Fruit fly (Drosophila melanogaster): Measurements from ENCODE around the gene sn.
A peak's percentile ranks its signal among the peaks of the same experiment; 100 is the strongest.

sn gene

DNA sequence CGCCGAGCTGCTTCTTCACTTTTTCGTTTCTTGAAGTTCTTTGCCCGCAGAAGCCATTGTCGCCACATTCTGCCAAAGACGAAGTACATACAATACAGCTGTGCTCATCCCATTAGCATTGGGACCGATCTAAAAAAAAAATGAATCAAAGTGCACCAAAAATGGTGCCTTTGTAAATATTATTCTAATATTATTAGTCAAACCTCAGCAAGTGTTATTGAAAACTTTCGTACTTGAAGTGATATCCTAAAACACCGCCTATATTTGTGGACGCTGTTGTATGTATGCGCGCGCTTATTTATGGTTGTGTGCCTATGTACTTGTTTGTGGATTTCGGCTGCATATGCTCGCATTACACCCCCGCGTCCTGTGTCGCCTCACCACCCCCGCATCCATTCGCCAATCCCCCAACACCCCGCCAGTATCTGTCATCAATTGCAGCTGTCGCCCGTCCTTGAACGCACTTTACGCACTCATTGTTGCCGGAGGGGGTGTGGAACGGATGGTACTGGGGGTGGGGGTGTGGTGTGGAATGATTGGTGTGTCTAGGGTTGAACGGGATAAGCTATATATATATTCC lies 8.6 kb downstream of the sn start (continued):
- TF ChIP-seq CG7963 (GFP tag; IDR thresholded peaks at IDR 0.05; ENCODE audit: partially characterized antibody) (no peak), NC2β (GFP tag; optimal IDR thresholded peaks at IDR 0.05) (peak; percentile 68), CG3163 (GFP tag; optimal IDR thresholded peaks at IDR 0.05) (peak; percentile 14), NfI (GFP tag; optimal IDR thresholded peaks at IDR 0.05) (peak; percentile 85), Deaf1 (tag; optimal IDR thresholded peaks at IDR 0.05) (peak; percentile 40), CG1647 (GFP tag; optimal IDR thresholded peaks at IDR 0.05) (peak; percentile 56), C15 (GFP tag; IDR thresholded peaks at IDR 0.05) (peak; percentile 69; the same call in 2 of the 3 replicates), CG43689 (GFP tag; IDR thresholded peaks at IDR 0.05) (peak; percentile 82), ranshi (GFP tag; IDR thresholded peaks at IDR 0.05) (peak; percentile 81), pzg (GFP tag; optimal IDR thresholded peaks at IDR 0.05) (no peak), oc (tag; optimal IDR thresholded peaks at IDR 0.05) (peak; percentile 88), CG4404 (GFP tag; IDR thresholded peaks at IDR 0.05) (peak; percentile 75), HLHmδ (GFP tag; optimal IDR thresholded peaks at IDR 0.05) (peak; percentile 22), CG8924 (tag; optimal IDR thresholded peaks at IDR 0.05) (peak; percentile 84), CoRest (tag; optimal IDR thresholded peaks at IDR 0.05) (peak; percentile 86), sna (GFP tag; IDR thresholded peaks at IDR 0.05; ENCODE audit: partially characterized antibody) (no peak), ind (GFP tag; optimal IDR thresholded peaks at IDR 0.05) (peak; percentile 80), crp (GFP tag; optimal IDR thresholded peaks at IDR 0.05) (peak in 1 of 2 experiments; percentile 35), gem (tag; optimal IDR thresholded peaks at IDR 0.05) (peak; percentile 93), CG2116 (GFP tag; optimal IDR thresholded peaks at IDR 0.05) (peak; percentile 49), CG2129 (GFP tag; IDR thresholded peaks at IDR 0.05; ENCODE audit: partially characterized antibody) (no peak), CG34376 (GFP tag; optimal IDR thresholded peaks at IDR 0.05) (peak; percentile 55), CG18011 (GFP tag; optimal IDR thresholded peaks at IDR 0.05) (peak; percentile 66), CG16779 (GFP tag; IDR thresholded peaks at IDR 0.05) (peak; percentile 52; the same call in 1 of the 2 replicates), tap (tag; optimal IDR thresholded peaks at IDR 0.05) (peak; percentile 78), CG10267 (tag; optimal IDR thresholded peaks at IDR 0.05) (peak; percentile 86), jumu (GFP tag; optimal IDR thresholded peaks at IDR 0.05) (peak; percentile 52), kay (GFP tag; optimal IDR thresholded peaks at IDR 0.05) (peak; percentile 66), Nf-YB (GFP tag; optimal IDR thresholded peaks at IDR 0.05) (peak; percentile 70), nerfin-1 (tag; optimal IDR thresholded peaks at IDR 0.05) (peak; percentile 83), exex (tag; optimal IDR thresholded peaks at IDR 0.05) (peak; percentile 34), tin (GFP tag; optimal IDR thresholded peaks at IDR 0.05) (peak; percentile 83), Antp (GFP tag; optimal IDR thresholded peaks at IDR 0.05) (peak; percentile 49), MTF-1 (GFP tag; optimal IDR thresholded peaks at IDR 0.05; ENCODE audit: borderline replicate concordance) (peak; percentile 83), vnd (GFP tag; IDR thresholded peaks at IDR 0.05; ENCODE audit: partially characterized antibody) (no peak), CG34224 (GFP tag; IDR thresholded peaks at IDR 0.05; ENCODE audit: partially characterized antibody) (no peak), MBD-R2 (GFP tag; IDR thresholded peaks at IDR 0.05) (peak; percentile 62; the same call in 1 of the 2 replicates), CG8359 (GFP tag; optimal IDR thresholded peaks at IDR 0.05; ENCODE audit: borderline replicate concordance) (peak; percentile 78), vfl (GFP tag; optimal IDR thresholded peaks at IDR 0.05) (peak; percentile 56), CG13296 (GFP tag; optimal IDR thresholded peaks at IDR 0.05) (peak; percentile 78), CG6689 (GFP tag; IDR thresholded peaks at IDR 0.05) (peak; percentile 89), Gsc (GFP tag; IDR thresholded peaks at IDR 0.05) (peak; percentile 70), lmd (GFP tag; IDR thresholded peaks at IDR 0.05) (peak; percentile 91), CG10147 (GFP tag; optimal IDR thresholded peaks at IDR 0.05) (peak; percentile 81), rib (GFP tag; IDR thresholded peaks at IDR 0.05) (peak; percentile 70; the same call in 1 of the 2 replicates), grn (GFP tag; optimal IDR thresholded peaks at IDR 0.05) (peak; percentile 1), Poxn (GFP tag; IDR thresholded peaks at IDR 0.05) (no peak), CG5180 (GFP tag; optimal IDR thresholded peaks at IDR 0.05) (peak; percentile 72)

Data from whole organism, embryonic.